Worm (Caenorhabditis elegans) whole organism, L4/young adult: ENCODE results near the gene osm-9.

Experiments
- W03F9.2 ChIP-seq: fragments of 150-350 bp; optimal IDR thresholded peaks from 2 replicates; lab custom pipeline; 2014; ENCODE audit warnings: missing biosample characterization, missing genetic modification characterization
- dao-5 ChIP-seq: sonication (generic microtip); optimal IDR thresholded peaks from 2 replicates; lab custom pipeline; 2016; ENCODE audit warnings: missing genotype, missing genetic modification characterization, moderate library complexity, missing compliant biosample characterization

ce11 chrIV:3516586-3516985 is 40.6 kb downstream of the osm-9 start, which contains the start of gene unc-33:
- TF ChIP-seq W03F9.2: no peak
- no peak for TF ChIP-seq dao-5 (tag; lab: Kevin White, UChicago)
